Worm (Caenorhabditis elegans): ENCODE measurements around the gene T01B6.1.

ce11 chrX:2368042-2368814 lies 32.7 kb downstream of the T01B6.1 start:
- TF ChIP-seq ceh-36 (tag; optimal IDR thresholded peaks at IDR 0.05) (no peak), hmbx-1 (tag; optimal IDR thresholded peaks at IDR 0.05) (no peak), flt-1 (GFP tag; IDR thresholded peaks at IDR 0.05) (no peak), sea-1 (GFP tag; conservative IDR thresholded peaks at IDR 0.05) (no peak), scrt-1 (GFP tag; IDR thresholded peaks at IDR 0.05) (peak; percentile 20; the same call in 1 of the 2 replicates), aly-1 (tag; optimal IDR thresholded peaks at IDR 0.05) (no peak), ama-1 (optimal IDR thresholded peaks at IDR 0.05) (no peak), F13C5.2 (tag; optimal IDR thresholded peaks at IDR 0.05) (no peak), ceh-13 (GFP tag; optimal IDR thresholded peaks at IDR 0.05) (no peak), pes-1 (GFP tag; IDR thresholded peaks at IDR 0.05) (0 out of 2 replicates have a peak, but pooled peaks have one; percentile 9), hnd-1 (tag; optimal IDR thresholded peaks at IDR 0.05) (no peak), tbx-11 (GFP tag; IDR thresholded peaks at IDR 0.05) (no peak), B0310.2 (tag; optimal IDR thresholded peaks at IDR 0.05) (no peak), tbx-37 (GFP tag; conservative IDR thresholded peaks at IDR 0.05) (no peak)

All from whole organism, early embryonic.